Worm (Caenorhabditis elegans) whole organism, L3 larva: ENCODE results near the gene mpst-7.

ENCODE experiments used
- aly-2 ChIP-seq: fragments of 150-350 bp; optimal IDR thresholded peaks from 2 replicates; lab custom pipeline; 2014; ENCODE audit warnings: missing biosample characterization, missing genetic modification characterization
- ama-1 ChIP-seq: fragments of 150-350 bp; optimal IDR thresholded peaks from 2 replicates; lab custom pipeline; 2018
- hmg-11 ChIP-seq: sonication (generic microtip); optimal IDR thresholded peaks from 2 replicates; lab custom pipeline; 2016; ENCODE audit warnings: missing genetic modification characterization, missing compliant biosample characterization
- nfya-1 ChIP-seq: sonication (generic microtip); optimal IDR thresholded peaks from 2 replicates; lab custom pipeline; 2017; ENCODE audit warnings: missing genetic modification characterization, mild to moderate bottlenecking, missing compliant biosample characterization, antibody characterized with exemption, moderate library complexity; ENCODE audit not compliant: insufficient read depth
- nhr-23 ChIP-seq: fragments of 150-350 bp; optimal IDR thresholded peaks from 2 replicates; lab custom pipeline; 2014; ENCODE audit warnings: missing biosample characterization, missing genetic modification reagents, missing genetic modification characterization
- nhr-25 ChIP-seq: sonication (generic microtip); optimal IDR thresholded peaks from 2 replicates; lab custom pipeline; 2017; ENCODE audit warnings: missing biosample characterization, missing genetic modification characterization
- nhr-28 ChIP-seq: fragments of 150-350 bp; optimal IDR thresholded peaks from 2 replicates; lab custom pipeline; 2014; ENCODE audit warnings: missing biosample characterization, missing genetic modification characterization
- nhr-43 ChIP-seq: sonication (generic microtip); optimal IDR thresholded peaks from 2 replicates; lab custom pipeline; 2016; ENCODE audit warnings: mild to moderate bottlenecking, missing genetic modification characterization, missing compliant biosample characterization; ENCODE audit not compliant: poor library complexity, severe bottlenecking
- nhr-76 ChIP-seq: fragments of 150-350 bp; sonication (generic microtip); optimal IDR thresholded peaks from 5 replicates; lab custom pipeline; 2014; ENCODE audit warnings: missing biosample characterization, missing genetic modification characterization
- snpc-4 ChIP-seq: fragments of 150-350 bp; optimal IDR thresholded peaks from 2 replicates; lab custom pipeline; 2014; ENCODE audit warnings: missing biosample characterization, missing genetic modification characterization
- unc-39 ChIP-seq: sonication (generic microtip); optimal IDR thresholded peaks from 4 replicates; lab custom pipeline; 2017; ENCODE audit warnings: missing biosample characterization, missing genetic modification characterization
- unc-62 ChIP-seq: fragments of 150-350 bp; sonication (generic microtip); optimal IDR thresholded peaks from 4 replicates; lab custom pipeline; 2014; ENCODE audit warnings: missing biosample characterization, missing genetic modification reagents, missing genetic modification characterization
- ztf-11 ChIP-seq: fragments of 150-350 bp; optimal IDR thresholded peaks from 2 replicates; lab custom pipeline; 2014; ENCODE audit warnings: missing biosample characterization, missing genetic modification characterization

- TF ChIP-seq ama-1 (lab: Kevin White, UChicago) = no peak
- no peak for TF ChIP-seq nhr-23
- TF ChIP-seq nhr-25 (tag; lab: Kevin White, UChicago) = no peak
- no peak for TF ChIP-seq snpc-4
- no peak for TF ChIP-seq hmg-11
- no peak for TF ChIP-seq unc-62 (GFP tag; lab: Kevin White, UChicago)
- no peak for TF ChIP-seq aly-2 (tag; lab: Kevin White, UChicago)
- TF ChIP-seq nhr-43 (tag; lab: Kevin White, UChicago) = no peak
- no peak for TF ChIP-seq nhr-28 (tag; lab: Kevin White, UChicago)
- no peak for TF ChIP-seq nhr-76 (tag; lab: Kevin White, UChicago)
- TF ChIP-seq unc-39 = no peak
- TF ChIP-seq ztf-11 = no peak
- no peak for TF ChIP-seq nfya-1 (tag; lab: Kevin White, UChicago)
Observed at ce11 chrV:12964076-12964475, 3.1 kb upstream of the mpst-7 start, which contains the start of gene srd-35.
